3 worm cellular contexts compared by ENCODE assay signal in genomic region chrIII:10706481-10706880, ce11.
TF ChIP-seq lines count a peak whose summit lies in the region.

No protein-coding gene starts in this region.

TF ChIP-seq in whole organism, L4 larva, 104 proteins besides CTCF, POLR2A, EP300 and RAD21:
- TF ChIP-seq pha-4 (GFP tag; IDR thresholded peaks at IDR 0.05; lab: Robert Waterston, UW): no peak
- no peak for TF ChIP-seq pha-4 (tag; optimal IDR thresholded peaks at IDR 0.05; lab: Kevin White, UChicago)
- TF ChIP-seq duxl-1 (tag; optimal IDR thresholded peaks at IDR 0.05; lab: Kevin White, UChicago; ENCODE audit: poor library complexity): no peak
- TF ChIP-seq Y105C5A.15 (GFP tag; IDR thresholded peaks at IDR 0.05; lab: Robert Waterston, UW): no peak
- TF ChIP-seq attf-4 (tag; optimal IDR thresholded peaks at IDR 0.05; lab: Kevin White, UChicago): no peak
- 0 out of 2 replicates have a peak, but pooled peaks have one; percentile 38 for TF ChIP-seq tra-1 (GFP tag; IDR thresholded peaks at IDR 0.05; lab: Robert Waterston, UW)
- no peak for TF ChIP-seq aly-2 (tag; optimal IDR thresholded peaks at IDR 0.05; lab: Kevin White, UChicago)
- TF ChIP-seq zfp-2 (tag; optimal IDR thresholded peaks at IDR 0.05; lab: Kevin White, UChicago): no peak
- peak; percentile 24; the same call in 1 of the 2 replicates for TF ChIP-seq lim-7 (GFP tag; IDR thresholded peaks at IDR 0.05; lab: Robert Waterston, UW)
- TF ChIP-seq madf-9 (GFP tag; conservative IDR thresholded peaks at IDR 0.05; lab: Robert Waterston, UW): no peak
- no peak for TF ChIP-seq dmd-8 (GFP tag; IDR thresholded peaks at IDR 0.05; lab: Robert Waterston, UW)
- 0 out of 2 replicates have a peak, but pooled peaks have one; percentile 52 for TF ChIP-seq egl-43 (GFP tag; IDR thresholded peaks at IDR 0.05; lab: Robert Waterston, UW)
- TF ChIP-seq php-3 (GFP tag; IDR thresholded peaks at IDR 0.05; lab: Robert Waterston, UW): 0 out of 2 replicates have a peak, but pooled peaks have one; percentile 14
- TF ChIP-seq hlh-11 (tag; optimal IDR thresholded peaks at IDR 0.05; lab: Kevin White, UChicago): no peak
- TF ChIP-seq snpc-1.2 (GFP tag; IDR thresholded peaks at IDR 0.05; lab: Robert Waterston, UW): peak; percentile 26; the same call in 1 of the 2 replicates
- TF ChIP-seq set-16 (GFP tag; IDR thresholded peaks at IDR 0.05; lab: Robert Waterston, UW): peak; percentile 92
- no peak for TF ChIP-seq ZK546.5 (tag; optimal IDR thresholded peaks at IDR 0.05; lab: Kevin White, UChicago)
- no peak for TF ChIP-seq snpc-4 (tag; optimal IDR thresholded peaks at IDR 0.05; lab: Kevin White, UChicago)
- TF ChIP-seq ama-1 (optimal IDR thresholded peaks at IDR 0.05; lab: Kevin White, UChicago): no peak
- no peak for TF ChIP-seq saeg-2 (GFP tag; IDR thresholded peaks at IDR 0.05; lab: Robert Waterston, UW)
- TF ChIP-seq F44E2.7 (GFP tag; IDR thresholded peaks at IDR 0.05; lab: Robert Waterston, UW): no peak
- TF ChIP-seq cey-2 (tag; optimal IDR thresholded peaks at IDR 0.05; lab: Kevin White, UChicago; ENCODE audit: borderline replicate concordance, insufficient read depth): no peak
- TF ChIP-seq ceh-28 (tag; optimal IDR thresholded peaks at IDR 0.05; lab: Kevin White, UChicago): no peak

TF ChIP-seq in whole organism, midembryonic, 9 proteins besides CTCF, POLR2A, EP300 and RAD21:
- 0 out of 2 replicates have a peak, but pooled peaks have one; percentile 43 for TF ChIP-seq tab-1 (GFP tag; IDR thresholded peaks at IDR 0.05; lab: Robert Waterston, UW)
- no peak for TF ChIP-seq klf-2 (GFP tag; conservative IDR thresholded peaks at IDR 0.05; lab: Robert Waterston, UW)

TF ChIP-seq in whole organism, young adult, 124 proteins besides CTCF, POLR2A, EP300 and RAD21 (continues in another document):
- peak; percentile 23; the same call in 1 of the 2 replicates for TF ChIP-seq mcd-1 (GFP tag; IDR thresholded peaks at IDR 0.05; lab: Robert Waterston, UW)
- TF ChIP-seq madf-6 (GFP tag; IDR thresholded peaks at IDR 0.05; lab: Robert Waterston, UW): peak; percentile 21; the same call in 1 of the 2 replicates
- TF ChIP-seq attf-6 (GFP tag; IDR thresholded peaks at IDR 0.05; lab: Robert Waterston, UW): no peak
- TF ChIP-seq tbp1 (GFP tag; optimal IDR thresholded peaks at IDR 0.05; lab: Kevin White, UChicago): no peak
- TF ChIP-seq somi-1 (GFP tag; optimal IDR thresholded peaks at IDR 0.05; lab: Kevin White, UChicago): no peak
- no peak for TF ChIP-seq nhr-179 (tag; optimal IDR thresholded peaks at IDR 0.05; lab: Kevin White, UChicago)
- no peak for TF ChIP-seq hlh-12 (tag; optimal IDR thresholded peaks at IDR 0.05; lab: Kevin White, UChicago)
- TF ChIP-seq ceh-79 (tag; optimal IDR thresholded peaks at IDR 0.05; lab: Kevin White, UChicago): no peak
- peak; percentile 6; the same call in 1 of the 2 replicates for TF ChIP-seq B0336.3 (GFP tag; IDR thresholded peaks at IDR 0.05; lab: Robert Waterston, UW)
- TF ChIP-seq B0019.2 (GFP tag; conservative IDR thresholded peaks at IDR 0.05; lab: Robert Waterston, UW): no peak
- no peak for TF ChIP-seq snpc-3.4 (tag; optimal IDR thresholded peaks at IDR 0.05; lab: Kevin White, UChicago)
- no peak for TF ChIP-seq nhr-27 (tag; optimal IDR thresholded peaks at IDR 0.05; lab: Kevin White, UChicago)
- 0 out of 2 replicates have a peak, but pooled peaks have one; percentile 31 for TF ChIP-seq hmg-1.2 (GFP tag; IDR thresholded peaks at IDR 0.05; lab: Robert Waterston, UW)
- no peak for TF ChIP-seq ZK185.1 (tag; optimal IDR thresholded peaks at IDR 0.05; lab: Kevin White, UChicago; ENCODE audit: poor library complexity, severe bottlenecking)
- no peak for TF ChIP-seq Y56A3A.18 (GFP tag; IDR thresholded peaks at IDR 0.05; lab: Robert Waterston, UW)
- no peak for TF ChIP-seq rpc-1 (optimal IDR thresholded peaks at IDR 0.05; lab: Kevin White, UChicago)
- TF ChIP-seq rpc-1 (tag; optimal IDR thresholded peaks at IDR 0.05; lab: Kevin White, UChicago): no peak
- peak; percentile 88 for TF ChIP-seq egrh-3 (GFP tag; IDR thresholded peaks at IDR 0.05; lab: Robert Waterston, UW)
- 0 out of 2 replicates have a peak, but pooled peaks have one; percentile 43 for TF ChIP-seq cebp-2 (GFP tag; IDR thresholded peaks at IDR 0.05; lab: Robert Waterston, UW)
- no peak for TF ChIP-seq dpff-1 (tag; optimal IDR thresholded peaks at IDR 0.05; lab: Kevin White, UChicago)
- no peak for TF ChIP-seq Y67H2A.10 (GFP tag; conservative IDR thresholded peaks at IDR 0.05; lab: Robert Waterston, UW)
- no peak for TF ChIP-seq ceh-100 (GFP tag; IDR thresholded peaks at IDR 0.05; lab: Robert Waterston, UW)
- TF ChIP-seq ets-4 (GFP tag; optimal IDR thresholded peaks at IDR 0.05; lab: Kevin White, UChicago): no peak
- TF ChIP-seq die-1 (tag; optimal IDR thresholded peaks at IDR 0.05; lab: Kevin White, UChicago): no peak
- TF ChIP-seq mxl-1 (tag; optimal IDR thresholded peaks at IDR 0.05; lab: Kevin White, UChicago): no peak
- TF ChIP-seq ekl-4 (GFP tag; IDR thresholded peaks at IDR 0.05; lab: Robert Waterston, UW): no peak
- no peak for TF ChIP-seq bed-1 (GFP tag; IDR thresholded peaks at IDR 0.05; lab: Robert Waterston, UW)
- no peak for TF ChIP-seq ceh-40 (GFP tag; IDR thresholded peaks at IDR 0.05; lab: Robert Waterston, UW)
- TF ChIP-seq gei-17 (GFP tag; optimal IDR thresholded peaks at IDR 0.05; lab: Kevin White, UChicago): no peak
- 0 out of 2 replicates have a peak, but pooled peaks have one; percentile 16 for TF ChIP-seq aptf-2 (GFP tag; conservative IDR thresholded peaks at IDR 0.05; lab: Robert Waterston, UW)
- no peak for TF ChIP-seq pbrm-1 (GFP tag; IDR thresholded peaks at IDR 0.05; lab: Robert Waterston, UW)
- TF ChIP-seq ceh-91 (GFP tag; IDR thresholded peaks at IDR 0.05; lab: Robert Waterston, UW): 0 out of 2 replicates have a peak, but pooled peaks have one; percentile 26
- no peak for TF ChIP-seq chd-7 (tag; optimal IDR thresholded peaks at IDR 0.05; lab: Kevin White, UChicago)
- no peak for TF ChIP-seq nhr-120 (GFP tag; IDR thresholded peaks at IDR 0.05; lab: Robert Waterston, UW)
- TF ChIP-seq snpc-1.3 (tag; optimal IDR thresholded peaks at IDR 0.05; lab: Kevin White, UChicago; ENCODE audit: insufficient read depth): no peak
- TF ChIP-seq xnd-1 (tag; optimal IDR thresholded peaks at IDR 0.05; lab: Kevin White, UChicago): no peak
- no peak for TF ChIP-seq fkh-3 (tag; optimal IDR thresholded peaks at IDR 0.05; lab: Kevin White, UChicago)
- TF ChIP-seq dpl-1 (GFP tag; optimal IDR thresholded peaks at IDR 0.05; lab: Kevin White, UChicago): no peak
- no peak for TF ChIP-seq mes-4 (tag; optimal IDR thresholded peaks at IDR 0.05; lab: Kevin White, UChicago)
- TF ChIP-seq nfyb-1 (GFP tag; IDR thresholded peaks at IDR 0.05; lab: Robert Waterston, UW): peak; percentile 20; the same call in 1 of the 2 replicates
- TF ChIP-seq hsf-1 (GFP tag; IDR thresholded peaks at IDR 0.05; lab: Robert Waterston, UW): no peak
- TF ChIP-seq sdz-38 (tag; optimal IDR thresholded peaks at IDR 0.05; lab: Kevin White, UChicago): no peak
- no peak for TF ChIP-seq lin-54 (GFP tag; optimal IDR thresholded peaks at IDR 0.05; lab: Kevin White, UChicago)
- TF ChIP-seq attf-5 (GFP tag; optimal IDR thresholded peaks at IDR 0.05; lab: Kevin White, UChicago): no peak
- no peak for TF ChIP-seq hmg-20 (GFP tag; IDR thresholded peaks at IDR 0.05; lab: Robert Waterston, UW)
- TF ChIP-seq him-1 (tag; optimal IDR thresholded peaks at IDR 0.05; lab: Kevin White, UChicago): no peak
- TF ChIP-seq tbx-9 (tag; optimal IDR thresholded peaks at IDR 0.05; lab: Kevin White, UChicago; ENCODE audit: borderline replicate concordance): no peak
- TF ChIP-seq lin-40 (tag; optimal IDR thresholded peaks at IDR 0.05; lab: Kevin White, UChicago): no peak
- TF ChIP-seq zim-3 (tag; optimal IDR thresholded peaks at IDR 0.05; lab: Kevin White, UChicago): no peak
- TF ChIP-seq lir-1 (GFP tag; conservative IDR thresholded peaks at IDR 0.05; lab: Robert Waterston, UW): no peak
- TF ChIP-seq lsy-27 (tag; optimal IDR thresholded peaks at IDR 0.05; lab: Kevin White, UChicago; ENCODE audit: borderline replicate concordance, insufficient read depth): no peak
- TF ChIP-seq ztf-3 (GFP tag; optimal IDR thresholded peaks at IDR 0.05; lab: Kevin White, UChicago): no peak
- no peak for TF ChIP-seq F33H1.4 (GFP tag; IDR thresholded peaks at IDR 0.05; lab: Robert Waterston, UW)
- no peak for TF ChIP-seq F10E7.11 (tag; optimal IDR thresholded peaks at IDR 0.05; lab: Kevin White, UChicago)
- TF ChIP-seq F52B5.7 (tag; optimal IDR thresholded peaks at IDR 0.05; lab: Kevin White, UChicago): no peak
- no peak for TF ChIP-seq ztf-18 (tag; optimal IDR thresholded peaks at IDR 0.05; lab: Kevin White, UChicago)
- TF ChIP-seq let-526 (GFP tag; IDR thresholded peaks at IDR 0.05; lab: Robert Waterston, UW): no peak
- no peak for TF ChIP-seq sea-2 (GFP tag; IDR thresholded peaks at IDR 0.05; lab: Robert Waterston, UW)
- TF ChIP-seq athp-1 (tag; optimal IDR thresholded peaks at IDR 0.05; lab: Kevin White, UChicago): peak; percentile 3
- TF ChIP-seq K11D2.4 (GFP tag; IDR thresholded peaks at IDR 0.05; lab: Robert Waterston, UW): no peak
- TF ChIP-seq rec-8 (tag; optimal IDR thresholded peaks at IDR 0.05; lab: Kevin White, UChicago): no peak
- no peak for TF ChIP-seq snpc-1.1 (tag; optimal IDR thresholded peaks at IDR 0.05; lab: Kevin White, UChicago; ENCODE audit: insufficient read depth)
- no peak for TF ChIP-seq dox-1 (GFP tag; IDR thresholded peaks at IDR 0.05; lab: Robert Waterston, UW)
- TF ChIP-seq tlf-1 (GFP tag; optimal IDR thresholded peaks at IDR 0.05; lab: Kevin White, UChicago): no peak
- TF ChIP-seq F37B4.10 (GFP tag; IDR thresholded peaks at IDR 0.05; lab: Robert Waterston, UW): no peak
- no peak for TF ChIP-seq attf-3 (GFP tag; conservative IDR thresholded peaks at IDR 0.05; lab: Robert Waterston, UW)
- no peak for TF ChIP-seq madf-8 (GFP tag; conservative IDR thresholded peaks at IDR 0.05; lab: Robert Waterston, UW)
- no peak for TF ChIP-seq Y53F4B.3 (GFP tag; IDR thresholded peaks at IDR 0.05; lab: Robert Waterston, UW)
- no peak for TF ChIP-seq ztf-25 (GFP tag; IDR thresholded peaks at IDR 0.05; lab: Robert Waterston, UW)
- no peak for TF ChIP-seq F39B2.1 (GFP tag; IDR thresholded peaks at IDR 0.05; lab: Robert Waterston, UW)
- TF ChIP-seq akir-1 (GFP tag; optimal IDR thresholded peaks at IDR 0.05; lab: Kevin White, UChicago): no peak
